Fruit fly (Drosophila melanogaster): ENCODE measurements around the gene Obp83b.
A peak's percentile ranks its signal among the peaks of the same experiment; 100 is the strongest.

Gene Obp83b

dm6 chr3R:6009510-6010407 is 33.1 kb upstream of the Obp83b start (continued):
- TF ChIP-seq row (GFP tag; IDR thresholded peaks at IDR 0.05) = no peak
- no peak for TF ChIP-seq Doc2 (GFP tag; IDR thresholded peaks at IDR 0.05)
- TF ChIP-seq CG12236 (GFP tag; optimal IDR thresholded peaks at IDR 0.05) = no peak
- no peak for TF ChIP-seq sob (GFP tag; IDR thresholded peaks at IDR 0.05)
- TF ChIP-seq Dp (GFP tag; optimal IDR thresholded peaks at IDR 0.05) = peak; percentile 18
- TF ChIP-seq Deaf1 (tag; optimal IDR thresholded peaks at IDR 0.05) = no peak
- no peak for TF ChIP-seq CG11247 (GFP tag; IDR thresholded peaks at IDR 0.05)
- TF ChIP-seq CG10366 (GFP tag; IDR thresholded peaks at IDR 0.05) = no peak
- no peak for TF ChIP-seq Trl (optimal IDR thresholded peaks at IDR 0.05)
- no peak for TF ChIP-seq Trl (GFP tag; optimal IDR thresholded peaks at IDR 0.05)
- TF ChIP-seq CG16779 (GFP tag; IDR thresholded peaks at IDR 0.05) = no peak
- TF ChIP-seq nmo (GFP tag; optimal IDR thresholded peaks at IDR 0.05) = peak; percentile 9
- peak; percentile 87 for TF ChIP-seq CTCF (GFP tag; optimal IDR thresholded peaks at IDR 0.05)
- peak; percentile 91 for TF ChIP-seq stwl (tag; optimal IDR thresholded peaks at IDR 0.05)
- no peak for TF ChIP-seq CG42726 (GFP tag; IDR thresholded peaks at IDR 0.05; ENCODE audit: partially characterized antibody)
- TF ChIP-seq lbe (GFP tag; optimal IDR thresholded peaks at IDR 0.05) = no peak
- no peak for TF ChIP-seq CG6175 (GFP tag; IDR thresholded peaks at IDR 0.05)
- no peak for TF ChIP-seq zf30C (GFP tag; optimal IDR thresholded peaks at IDR 0.05)
- no peak for TF ChIP-seq tna (GFP tag; IDR thresholded peaks at IDR 0.05; ENCODE audit: partially characterized antibody)
- no peak for TF ChIP-seq CG10147 (GFP tag; optimal IDR thresholded peaks at IDR 0.05)
- TF ChIP-seq CG6272 (GFP tag; IDR thresholded peaks at IDR 0.05) = no peak
- TF ChIP-seq CG11398 (GFP tag; optimal IDR thresholded peaks at IDR 0.05) = no peak
- TF ChIP-seq CG13287 (GFP tag; IDR thresholded peaks at IDR 0.05; ENCODE audit: partially characterized antibody) = peak; percentile 30
- TF ChIP-seq Neu2 (GFP tag; optimal IDR thresholded peaks at IDR 0.05; ENCODE audit: borderline replicate concordance) = peak; percentile 80
- TF ChIP-seq pzg (GFP tag; optimal IDR thresholded peaks at IDR 0.05) = peak; percentile 18
- peak; percentile 4 for TF ChIP-seq CG8290 (GFP tag; optimal IDR thresholded peaks at IDR 0.05)
- TF ChIP-seq CG8290 (tag; optimal IDR thresholded peaks at IDR 0.05) = peak in 1 of 2 experiments; percentile 1
- peak; percentile 52; the same call in 2 of the 4 replicates for TF ChIP-seq Dll (GFP tag; IDR thresholded peaks at IDR 0.05; ENCODE audit: partially characterized antibody)
- TF ChIP-seq luna (GFP tag; optimal IDR thresholded peaks at IDR 0.05) = no peak
- TF ChIP-seq ERR (GFP tag; optimal IDR thresholded peaks at IDR 0.05) = no peak
- TF ChIP-seq salm (tag; optimal IDR thresholded peaks at IDR 0.05) = no peak
- TF ChIP-seq tgo (GFP tag; IDR thresholded peaks at IDR 0.05) = no peak
- peak; percentile 41 for TF ChIP-seq Lhr (GFP tag; optimal IDR thresholded peaks at IDR 0.05)
- peak; percentile 53 for TF ChIP-seq Scr (GFP tag; IDR thresholded peaks at IDR 0.05; ENCODE audit: partially characterized antibody)
- TF ChIP-seq insv (GFP tag; optimal IDR thresholded peaks at IDR 0.05) = no peak
- TF ChIP-seq CG8359 (GFP tag; optimal IDR thresholded peaks at IDR 0.05; ENCODE audit: borderline replicate concordance) = no peak
- TF ChIP-seq Awh (GFP tag; IDR thresholded peaks at IDR 0.05) = no peak
- no peak for TF ChIP-seq CG14710 (tag; optimal IDR thresholded peaks at IDR 0.05)
- no peak for TF ChIP-seq Ravus (GFP tag; IDR thresholded peaks at IDR 0.05)
- TF ChIP-seq slp2 (GFP tag; optimal IDR thresholded peaks at IDR 0.05) = no peak
- no peak for TF ChIP-seq B-H2 (GFP tag; optimal IDR thresholded peaks at IDR 0.05)
- TF ChIP-seq CG16813 (GFP tag; IDR thresholded peaks at IDR 0.05; ENCODE audit: partially characterized antibody) = peak; percentile 31; the same call in 1 of the 3 replicates
- TF ChIP-seq gce (GFP tag; IDR thresholded peaks at IDR 0.05) = no peak
- TF ChIP-seq otp (GFP tag; IDR thresholded peaks at IDR 0.05) = no peak
- TF ChIP-seq CG10274 (GFP tag; optimal IDR thresholded peaks at IDR 0.05) = no peak
- TF ChIP-seq CG18619 (GFP tag; optimal IDR thresholded peaks at IDR 0.05) = no peak
- TF ChIP-seq slbo (GFP tag; IDR thresholded peaks at IDR 0.05) = no peak
- peak; percentile 71 for TF ChIP-seq CG31365 (tag; optimal IDR thresholded peaks at IDR 0.05)
- TF ChIP-seq bcd (GFP tag; optimal IDR thresholded peaks at IDR 0.05) = no peak
- TF ChIP-seq CG10959 (GFP tag; IDR thresholded peaks at IDR 0.05) = no peak

All from whole organism, embryonic.